ENCODE assay signal across 4 worm cellular contexts in the genomic region with DNA sequence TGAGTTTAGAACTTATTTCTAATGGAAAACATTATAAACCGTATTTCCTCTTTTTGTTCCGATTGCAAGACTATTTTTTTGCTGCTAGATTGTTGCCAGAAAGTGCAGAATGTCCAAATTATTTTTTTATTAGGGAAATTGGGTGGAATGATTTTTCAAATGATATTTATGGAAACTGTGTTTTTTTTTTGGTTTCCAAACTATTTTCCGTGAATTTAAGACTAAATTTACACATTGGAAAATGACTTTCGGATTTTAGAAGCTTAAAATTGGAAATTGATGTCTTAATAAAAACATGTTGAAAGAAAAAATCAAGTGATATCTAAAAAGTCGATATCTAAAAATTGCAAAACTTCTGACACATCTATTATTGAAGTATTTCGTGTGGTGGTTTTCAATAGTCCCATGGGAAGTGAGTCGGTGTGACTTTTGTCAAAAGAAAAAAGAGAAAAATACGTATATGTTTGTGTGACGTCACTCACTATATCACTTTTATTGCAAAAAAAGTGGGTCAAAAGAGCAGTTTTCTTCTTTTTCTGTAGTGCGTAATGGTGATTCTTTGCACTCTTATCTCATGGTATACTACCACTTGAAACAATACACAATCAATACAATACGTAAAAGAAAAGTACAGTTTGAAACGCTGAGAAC.
TF ChIP-seq lines count a peak whose summit lies in the region.

No protein-coding gene starts in this region.

TF ChIP-seq in whole organism, L1 larva, 84 proteins besides CTCF, POLR2A, EP300 and RAD21:
- peak; percentile 23 for TF ChIP-seq nhr-71 (tag; optimal IDR thresholded peaks at IDR 0.05; lab: Kevin White, UChicago)
- no peak for TF ChIP-seq zag-1 (tag; optimal IDR thresholded peaks at IDR 0.05; lab: Kevin White, UChicago)
- peak in 1 of 2 experiments; percentile 13 for TF ChIP-seq lsy-2 (tag; optimal IDR thresholded peaks at IDR 0.05; lab: Kevin White, UChicago)
- TF ChIP-seq ceh-8 (GFP tag; optimal IDR thresholded peaks at IDR 0.05; lab: Kevin White, UChicago): no peak
- no peak for TF ChIP-seq unc-98 (GFP tag; IDR thresholded peaks at IDR 0.05; lab: Robert Waterston, UW)
- TF ChIP-seq dpl-1 (GFP tag; optimal IDR thresholded peaks at IDR 0.05; lab: Kevin White, UChicago): no peak
- peak; percentile 58 for TF ChIP-seq lin-14 (GFP tag; optimal IDR thresholded peaks at IDR 0.05; lab: Kevin White, UChicago)
- no peak for TF ChIP-seq lin-15B (tag; optimal IDR thresholded peaks at IDR 0.05; lab: Kevin White, UChicago)
- no peak for TF ChIP-seq pax-3 (tag; optimal IDR thresholded peaks at IDR 0.05; lab: Kevin White, UChicago)
- no peak for TF ChIP-seq ceh-63 (GFP tag; optimal IDR thresholded peaks at IDR 0.05; lab: Kevin White, UChicago)

TF ChIP-seq in whole organism, L2 larva, 48 proteins besides CTCF, POLR2A, EP300 and RAD21:
- TF ChIP-seq nhr-6 (tag; optimal IDR thresholded peaks at IDR 0.05; lab: Kevin White, UChicago): no peak
- TF ChIP-seq C34F6.9 (tag; optimal IDR thresholded peaks at IDR 0.05; lab: Kevin White, UChicago): no peak
- TF ChIP-seq lsy-2 (tag; optimal IDR thresholded peaks at IDR 0.05; lab: Kevin White, UChicago): peak in 1 of 2 experiments; percentile 0
- no peak for TF ChIP-seq Y55F3AM.14 (GFP tag; optimal IDR thresholded peaks at IDR 0.05; lab: Kevin White, UChicago)
- TF ChIP-seq unc-39 (tag; optimal IDR thresholded peaks at IDR 0.05; lab: Kevin White, UChicago): no peak
- peak; percentile 19 for TF ChIP-seq fos-1 (tag; optimal IDR thresholded peaks at IDR 0.05; lab: Kevin White, UChicago)
- TF ChIP-seq nhr-129 (tag; optimal IDR thresholded peaks at IDR 0.05; lab: Kevin White, UChicago): no peak
- no peak for TF ChIP-seq nhr-23 (tag; optimal IDR thresholded peaks at IDR 0.05; lab: Kevin White, UChicago)
- TF ChIP-seq ama-1 (optimal IDR thresholded peaks at IDR 0.05; lab: Kevin White, UChicago): no peak
- no peak for TF ChIP-seq unc-55 (GFP tag; optimal IDR thresholded peaks at IDR 0.05; lab: Kevin White, UChicago)
- TF ChIP-seq mab-5 (tag; optimal IDR thresholded peaks at IDR 0.05; lab: Kevin White, UChicago): no peak
- no peak for TF ChIP-seq sem-4 (tag; optimal IDR thresholded peaks at IDR 0.05; lab: Kevin White, UChicago)
- peak; percentile 28 for TF ChIP-seq crh-2 (tag; optimal IDR thresholded peaks at IDR 0.05; lab: Kevin White, UChicago)
- no peak for TF ChIP-seq R02D3.7 (tag; optimal IDR thresholded peaks at IDR 0.05; lab: Kevin White, UChicago)

TF ChIP-seq in whole organism, L3 larva, 47 proteins besides CTCF, POLR2A, EP300 and RAD21:
- TF ChIP-seq nfya-1 (tag; optimal IDR thresholded peaks at IDR 0.05; lab: Kevin White, UChicago; ENCODE audit: insufficient read depth) (peak; percentile 9), elt-2 (tag; optimal IDR thresholded peaks at IDR 0.05; lab: Kevin White, UChicago) (peak; percentile 22), pqm-1 (tag; optimal IDR thresholded peaks at IDR 0.05; lab: Kevin White, UChicago) (peak; percentile 44), lin-15B (tag; optimal IDR thresholded peaks at IDR 0.05; lab: Kevin White, UChicago) (no peak)

TF ChIP-seq in whole organism, L4 larva, 104 proteins besides CTCF, POLR2A, EP300 and RAD21:
- TF ChIP-seq zag-1 (tag; optimal IDR thresholded peaks at IDR 0.05; lab: Kevin White, UChicago) (no peak), T20F7.1 (GFP tag; optimal IDR thresholded peaks at IDR 0.05; lab: Kevin White, UChicago) (no peak), snpc-4 (tag; optimal IDR thresholded peaks at IDR 0.05; lab: Kevin White, UChicago) (no peak), ZK546.5 (tag; optimal IDR thresholded peaks at IDR 0.05; lab: Kevin White, UChicago) (no peak), Y105C5A.15 (GFP tag; IDR thresholded peaks at IDR 0.05; lab: Robert Waterston, UW) (no peak), Y5F2A.4 (GFP tag; optimal IDR thresholded peaks at IDR 0.05; lab: Kevin White, UChicago) (no peak), mdl-1 (tag; optimal IDR thresholded peaks at IDR 0.05; lab: Kevin White, UChicago) (no peak), mep-1 (tag; optimal IDR thresholded peaks at IDR 0.05; lab: Kevin White, UChicago) (no peak), ama-1 (optimal IDR thresholded peaks at IDR 0.05; lab: Kevin White, UChicago) (no peak), nhr-41 (GFP tag; IDR thresholded peaks at IDR 0.05; lab: Robert Waterston, UW) (no peak), lin-13 (GFP tag; optimal IDR thresholded peaks at IDR 0.05; lab: Kevin White, UChicago) (no peak), vab-7 (GFP tag; IDR thresholded peaks at IDR 0.05; lab: Robert Waterston, UW) (no peak), daf-16 (GFP tag; optimal IDR thresholded peaks at IDR 0.05; lab: Kevin White, UChicago) (no peak), daf-16 (tag; optimal IDR thresholded peaks at IDR 0.05; lab: Kevin White, UChicago) (no peak), nhr-25 (tag; optimal IDR thresholded peaks at IDR 0.05; lab: Kevin White, UChicago; ENCODE audit: borderline replicate concordance, insufficient read depth) (no peak), hmg-1.1 (GFP tag; IDR thresholded peaks at IDR 0.05; lab: Robert Waterston, UW) (no peak), egl-43 (GFP tag; IDR thresholded peaks at IDR 0.05; lab: Robert Waterston, UW) (no peak), ZK337.2 (GFP tag; IDR thresholded peaks at IDR 0.05; lab: Robert Waterston, UW) (no peak), nhr-42 (GFP tag; IDR thresholded peaks at IDR 0.05; lab: Robert Waterston, UW) (no peak), dmd-9 (GFP tag; IDR thresholded peaks at IDR 0.05; lab: Robert Waterston, UW) (no peak), F44E2.7 (GFP tag; IDR thresholded peaks at IDR 0.05; lab: Robert Waterston, UW) (no peak), php-3 (GFP tag; IDR thresholded peaks at IDR 0.05; lab: Robert Waterston, UW) (no peak), tra-1 (GFP tag; IDR thresholded peaks at IDR 0.05; lab: Robert Waterston, UW) (no peak), dmd-6 (GFP tag; IDR thresholded peaks at IDR 0.05; lab: Robert Waterston, UW) (no peak), aly-2 (tag; optimal IDR thresholded peaks at IDR 0.05; lab: Kevin White, UChicago) (no peak), ces-1 (GFP tag; optimal IDR thresholded peaks at IDR 0.05; lab: Kevin White, UChicago) (no peak), D1046.2 (GFP tag; IDR thresholded peaks at IDR 0.05; lab: Robert Waterston, UW) (no peak), Y48G9A.11 (GFP tag; IDR thresholded peaks at IDR 0.05; lab: Robert Waterston, UW) (no peak), nhr-28 (tag; optimal IDR thresholded peaks at IDR 0.05; lab: Kevin White, UChicago) (peak; percentile 43), Y75B8A.6 (GFP tag; IDR thresholded peaks at IDR 0.05; lab: Robert Waterston, UW) (no peak), tag-97 (GFP tag; IDR thresholded peaks at IDR 0.05; lab: Robert Waterston, UW) (no peak), mes-2 (tag; optimal IDR thresholded peaks at IDR 0.05; lab: Kevin White, UChicago; ENCODE audit: poor library complexity, severe bottlenecking) (no peak), nhr-111 (GFP tag; optimal IDR thresholded peaks at IDR 0.05; lab: Kevin White, UChicago) (no peak), spr-3 (GFP tag; optimal IDR thresholded peaks at IDR 0.05; lab: Kevin White, UChicago) (no peak), ceh-28 (tag; optimal IDR thresholded peaks at IDR 0.05; lab: Kevin White, UChicago) (no peak), zfp-2 (tag; optimal IDR thresholded peaks at IDR 0.05; lab: Kevin White, UChicago) (no peak), daf-19 (GFP tag; conservative IDR thresholded peaks at IDR 0.05; lab: Robert Waterston, UW) (no peak), lsy-2 (tag; optimal IDR thresholded peaks at IDR 0.05; lab: Kevin White, UChicago) (peak in 1 of 2 experiments; percentile 9), pha-4 (GFP tag; IDR thresholded peaks at IDR 0.05; lab: Robert Waterston, UW) (no peak), pha-4 (tag; optimal IDR thresholded peaks at IDR 0.05; lab: Kevin White, UChicago) (no peak), daf-12 (tag; optimal IDR thresholded peaks at IDR 0.05; lab: Kevin White, UChicago) (no peak), hlh-30 (tag; optimal IDR thresholded peaks at IDR 0.05; lab: Kevin White, UChicago; ENCODE audit: insufficient read depth) (peak; percentile 51), dve-1 (tag; optimal IDR thresholded peaks at IDR 0.05; lab: Kevin White, UChicago; ENCODE audit: insufficient read depth) (peak; percentile 16), skn-1 (tag; optimal IDR thresholded peaks at IDR 0.05; lab: Kevin White, UChicago) (no peak), lir-3 (tag; optimal IDR thresholded peaks at IDR 0.05; lab: Kevin White, UChicago) (no peak), madf-5 (GFP tag; IDR thresholded peaks at IDR 0.05; lab: Robert Waterston, UW) (no peak), ceh-32 (tag; optimal IDR thresholded peaks at IDR 0.05; lab: Kevin White, UChicago; ENCODE audit: poor library complexity) (no peak), lin-38 (GFP tag; IDR thresholded peaks at IDR 0.05; lab: Robert Waterston, UW) (no peak), ceh-20 (GFP tag; IDR thresholded peaks at IDR 0.05; lab: Robert Waterston, UW) (0 out of 2 replicates have a peak, but pooled peaks have one; percentile 11), unc-62 (GFP tag; optimal IDR thresholded peaks at IDR 0.05 in 1 of 2; lab: Kevin White, UChicago) (peak in 1 of 2 experiments; percentile 94), unc-62 (tag; optimal IDR thresholded peaks at IDR 0.05; lab: Kevin White, UChicago) (no peak), aha-1 (tag; lab: Kevin White, UChicago) (peak; percentile 78), nhr-102 (tag; optimal IDR thresholded peaks at IDR 0.05; lab: Kevin White, UChicago) (no peak), ztf-7 (tag; optimal IDR thresholded peaks at IDR 0.05; lab: Kevin White, UChicago) (no peak), ctbp-1 (GFP tag; IDR thresholded peaks at IDR 0.05; lab: Robert Waterston, UW) (no peak), lin-29 (GFP tag; IDR thresholded peaks at IDR 0.05; lab: Robert Waterston, UW) (no peak)
